Fruit fly (Drosophila melanogaster) whole organism, larva: Measurements from ENCODE around the gene Nab2.

ENCODE experiments used
- noc ChIP-seq: fragments of 200-800 bp; sonication (Bioruptor generic); optimal IDR thresholded peaks from 3 replicates; lab custom pipeline; 2019; ENCODE audit warnings: missing biosample characterization, mild to moderate bottlenecking, missing genetic modification characterization, moderate library complexity

The Nab2 gene

dm6 chr3R:24318217-24319082 is at the start of gene Nab2, which contains the start of gene BRWD3:
Nab2 (minus strand) TSS chr3R:24318419.
BRWD3 (plus strand) TSS chr3R:24319000.
- no peak for TF ChIP-seq noc (tag; lab: Kevin White, UChicago)

dm6 chr3R:24367120-24367519 is 48.9 kb upstream of the Nab2 start, which contains the start of gene CG42811:
CG42811 (minus strand) TSS chr3R:24367220.
- no peak for TF ChIP-seq noc (tag; lab: Kevin White, UChicago)

dm6 chr3R:24364880-24365604 is 46.8 kb upstream of the Nab2 start, which contains the start of the genes CG17784 and CG13613:
CG17784 (minus strand) TSS chr3R:24364980.
CG13613 (plus strand) TSS chr3R:24365554.
- TF ChIP-seq noc (tag; lab: Kevin White, UChicago) = no peak

dm6 chr3R:24362838-24363237 is 44.6 kb upstream of the Nab2 start, which contains the start of gene CG33340:
CG33340 (plus strand) TSS chr3R:24363138.
- TF ChIP-seq noc (tag; lab: Kevin White, UChicago) = no peak

- no peak for TF ChIP-seq noc (tag; lab: Kevin White, UChicago)
These were observed 43.4 kb upstream of the Nab2 start, which contains the start of the genes CG5762 and CG33339 for dm6 chr3R:24361583-24361982. CG5762 (minus strand) TSS chr3R:24361683. CG33339 (plus strand) TSS chr3R:24361847.

- no peak for TF ChIP-seq noc (tag; lab: Kevin White, UChicago)
These were observed 41.7 kb upstream of the Nab2 start, which contains the start of gene CG18528 for dm6 chr3R:24359957-24360356. CG18528 (minus strand) TSS chr3R:24360144.

dm6 chr3R:24357698-24358097 is 39.5 kb upstream of the Nab2 start, which contains the start of gene Golgin84:
Golgin84 (minus strand) TSS chr3R:24357938.
- TF ChIP-seq noc (tag; lab: Kevin White, UChicago) = no peak

- no peak for TF ChIP-seq noc (tag; lab: Kevin White, UChicago)
These were observed 35.2 kb upstream of the Nab2 start for dm6 chr3R:24353448-24353847.

- no peak for TF ChIP-seq noc (tag; lab: Kevin White, UChicago)
These were observed 30.4 kb upstream of the Nab2 start, which contains the start of the genes CG5746 and CG6454 for dm6 chr3R:24348420-24349190. CG5746 (minus strand) TSS chr3R:24348791. CG6454 (plus strand) TSS chr3R:24349182.

dm6 chr3R:24341251-24341650 is 23.0 kb upstream of the Nab2 start, which contains the start of gene Ms:
Ms (plus strand) TSS chr3R:24341551.
- TF ChIP-seq noc (tag; lab: Kevin White, UChicago) = no peak

- no peak for TF ChIP-seq noc (tag; lab: Kevin White, UChicago)
These were observed 18.4 kb upstream of the Nab2 start, which contains the start of gene CG6432 for dm6 chr3R:24336622-24337021. CG6432 (plus strand) TSS chr3R:24336922.

dm6 chr3R:24333182-24333808 is 15.1 kb upstream of the Nab2 start, which contains the start of the genes Rrp5 and Dis3:
Rrp5 (minus strand) TSS chr3R:24333316.
Dis3 (plus strand) TSS chr3R:24333433.
- no peak for TF ChIP-seq noc (tag; lab: Kevin White, UChicago)

- no peak for TF ChIP-seq noc (tag; lab: Kevin White, UChicago)
These were observed 2.1 kb upstream of the Nab2 start for dm6 chr3R:24320342-24320711.

dm6 chr3R:24319632-24320341 is 1.6 kb upstream of the Nab2 start:
- no peak for TF ChIP-seq noc (tag; lab: Kevin White, UChicago)
